Fruit fly (Drosophila melanogaster): Measurements from ENCODE around the gene Syx8.

Syx8 gene

DNA sequence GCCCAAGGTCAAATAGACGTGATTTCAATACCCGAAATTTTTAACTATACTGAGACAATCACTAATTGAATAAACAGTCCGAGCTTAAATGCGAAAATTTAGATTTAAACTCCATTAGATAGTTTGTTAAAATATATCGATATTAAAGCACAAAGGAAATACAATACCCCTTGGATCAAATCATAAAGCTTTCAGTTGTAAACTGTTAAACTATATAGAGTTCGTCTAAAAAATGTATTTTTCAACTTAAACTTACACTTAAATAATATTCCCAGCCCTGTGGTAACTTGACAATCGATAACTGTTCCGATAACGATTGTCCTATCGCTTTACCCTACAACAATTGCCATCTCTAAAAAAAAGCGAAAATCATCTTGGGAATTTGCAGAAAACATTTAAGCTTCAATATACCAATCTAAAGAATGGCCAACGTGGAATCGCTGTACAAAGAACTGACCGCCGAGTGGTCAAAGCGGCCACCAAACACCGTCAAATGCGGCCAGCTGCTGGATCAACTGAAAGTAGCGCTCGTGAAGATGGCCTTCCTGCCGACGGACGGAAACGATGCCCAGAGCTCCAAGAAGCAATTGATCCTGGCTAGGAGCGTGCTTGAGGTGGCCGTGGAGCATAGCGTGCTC, 4.1 kb downstream of the Syx8 start, which contains the start of gene Rpn12 (continued):
- TF ChIP-seq Blimp-1 (GFP tag; optimal IDR thresholded peaks at IDR 0.05) (no peak), dac (GFP tag; optimal IDR thresholded peaks at IDR 0.05) (no peak), svp (GFP tag) (no peak), Eip75B (GFP tag; optimal IDR thresholded peaks at IDR 0.05) (peak; percentile 37), Met (GFP tag; optimal IDR thresholded peaks at IDR 0.05) (peak; percentile 38), fd59A (GFP tag; optimal IDR thresholded peaks at IDR 0.05) (no peak), CG8632 (GFP tag; optimal IDR thresholded peaks at IDR 0.05) (peak; percentile 12), CG3919 (GFP tag; optimal IDR thresholded peaks at IDR 0.05) (no peak)

DNA sequence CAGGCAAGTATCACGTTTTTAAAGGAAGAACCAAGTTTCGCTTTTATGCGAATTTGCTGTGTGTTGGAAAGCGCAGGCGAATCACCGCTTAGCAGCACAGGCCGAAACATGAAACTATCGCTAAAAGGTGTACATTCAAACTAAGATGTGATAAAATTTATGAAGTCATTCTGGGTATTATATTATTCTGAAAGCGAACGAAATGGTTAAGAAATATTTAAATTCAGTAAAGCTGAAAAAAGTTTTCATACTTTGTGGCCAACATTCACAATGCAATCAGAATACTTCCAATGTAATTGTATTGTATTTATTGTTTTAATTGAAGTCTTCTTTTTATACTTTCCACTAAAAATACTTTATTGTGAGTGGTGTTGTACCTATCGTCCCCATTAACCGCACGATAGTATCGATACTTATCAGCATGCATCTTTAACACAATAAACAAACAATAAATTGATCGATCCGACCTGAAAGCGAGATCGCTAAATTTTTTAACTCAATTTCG, 5.6 kb downstream of the Syx8 start, which contains the start of gene Smn:
TSS of gene Smn (minus strand) at position 347 of the 505 bp plus-strand sequence.
- TF ChIP-seq CG10669 (GFP tag; optimal IDR thresholded peaks at IDR 0.05) = no peak
- TF ChIP-seq Eip78C (GFP tag) = peak; percentile 87
- TF ChIP-seq dac (GFP tag; optimal IDR thresholded peaks at IDR 0.05) = no peak
- TF ChIP-seq CG8319 (GFP tag; optimal IDR thresholded peaks at IDR 0.05) = peak; percentile 38
- peak; percentile 51 for TF ChIP-seq CG7368 (GFP tag; optimal IDR thresholded peaks at IDR 0.05)
- peak; percentile 33 for TF ChIP-seq Sox15 (GFP tag; optimal IDR thresholded peaks at IDR 0.05)
- TF ChIP-seq CG1621 (tag; optimal IDR thresholded peaks at IDR 0.05) = no peak
- TF ChIP-seq net (GFP tag; optimal IDR thresholded peaks at IDR 0.05) = no peak
- TF ChIP-seq cyc (GFP tag; optimal IDR thresholded peaks at IDR 0.05) = peak; percentile 71
- peak; percentile 67 for TF ChIP-seq lz (GFP tag; optimal IDR thresholded peaks at IDR 0.05)
- peak; percentile 36 for TF ChIP-seq Blimp-1 (GFP tag; optimal IDR thresholded peaks at IDR 0.05)
- TF ChIP-seq CG8119 (GFP tag; IDR thresholded peaks at IDR 0.05) = no peak; the same call in 1 of the 3 replicates
- peak; percentile 61 for TF ChIP-seq CG3919 (GFP tag; optimal IDR thresholded peaks at IDR 0.05)
- TF ChIP-seq Sox102F (GFP tag; optimal IDR thresholded peaks at IDR 0.05) = no peak
- no peak for TF ChIP-seq svp (GFP tag)
- TF ChIP-seq ss (GFP tag; optimal IDR thresholded peaks at IDR 0.05) = no peak
- peak; percentile 55 for TF ChIP-seq CG8632 (GFP tag; optimal IDR thresholded peaks at IDR 0.05)
- TF ChIP-seq fd85E (GFP tag; optimal IDR thresholded peaks at IDR 0.05) = no peak
- TF ChIP-seq eg (GFP tag; IDR thresholded peaks at IDR 0.05) = no peak; the same call in 2 of the 3 replicates
- peak; percentile 60 for TF ChIP-seq Smox (GFP tag; optimal IDR thresholded peaks at IDR 0.05)
- TF ChIP-seq CG10631 (GFP tag; optimal IDR thresholded peaks at IDR 0.05) = peak; percentile 62
- peak; percentile 69 for TF ChIP-seq Met (GFP tag; optimal IDR thresholded peaks at IDR 0.05)
- no peak for TF ChIP-seq Gug (GFP tag; IDR thresholded peaks at IDR 0.05)
- TF ChIP-seq Sox14 (GFP tag; optimal IDR thresholded peaks at IDR 0.05) = peak; percentile 54
- no peak for TF ChIP-seq CG9139 (GFP tag; optimal IDR thresholded peaks at IDR 0.05)
- peak; percentile 69 for TF ChIP-seq Hr39 (GFP tag; optimal IDR thresholded peaks at IDR 0.05)
- peak; percentile 69 for TF ChIP-seq Eip75B (GFP tag; optimal IDR thresholded peaks at IDR 0.05)
- TF ChIP-seq esn (GFP tag; optimal IDR thresholded peaks at IDR 0.05) = peak; percentile 79
- peak; percentile 40 for TF ChIP-seq Ets96B (tag; optimal IDR thresholded peaks at IDR 0.05)
- TF ChIP-seq acj6 (GFP tag; optimal IDR thresholded peaks at IDR 0.05) = peak; percentile 63
- TF ChIP-seq CG32006 (GFP tag; optimal IDR thresholded peaks at IDR 0.05) = no peak
- TF ChIP-seq CG4318 (GFP tag; optimal IDR thresholded peaks at IDR 0.05) = no peak
- TF ChIP-seq CG15336 (GFP tag; IDR thresholded peaks at IDR 0.05) = no peak
- peak; percentile 38 for TF ChIP-seq Lpt (GFP tag; optimal IDR thresholded peaks at IDR 0.05)
- peak; percentile 2 for TF ChIP-seq CG6808 (GFP tag; optimal IDR thresholded peaks at IDR 0.05)
- peak; percentile 73 for TF ChIP-seq CG31627 (GFP tag; optimal IDR thresholded peaks at IDR 0.05)
- TF ChIP-seq dsx (GFP tag; optimal IDR thresholded peaks at IDR 0.05; ENCODE audit: poor library complexity, severe bottlenecking) = no peak
- peak; percentile 60 for TF ChIP-seq Hr4 (GFP tag; optimal IDR thresholded peaks at IDR 0.05)
- TF ChIP-seq CG16779 (tag; optimal IDR thresholded peaks at IDR 0.05) = no peak
- TF ChIP-seq salr (GFP tag; optimal IDR thresholded peaks at IDR 0.05) = peak in 1 of 2 experiments; percentile 53
- TF ChIP-seq pdm3 (GFP tag; optimal IDR thresholded peaks at IDR 0.05) = peak; percentile 72
- TF ChIP-seq achi (GFP tag; optimal IDR thresholded peaks at IDR 0.05) = peak; percentile 57
- TF ChIP-seq Eip93F (GFP tag; optimal IDR thresholded peaks at IDR 0.05) = no peak
- no peak for TF ChIP-seq spab (GFP tag; optimal IDR thresholded peaks at IDR 0.05)
- TF ChIP-seq CG34406 (GFP tag; optimal IDR thresholded peaks at IDR 0.05) = peak; percentile 51
- TF ChIP-seq CG11294 (GFP tag; IDR thresholded peaks at IDR 0.05) = no peak

All from whole organism, prepupa.